Fruit fly (Drosophila melanogaster) whole organism, prepupa: ENCODE measurements around the gene CG32982.

Experiments used
- CG10669 ChIP-seq: fragments of 200-800 bp; sonication (Bioruptor generic); optimal IDR thresholded peaks from 3 replicates; lab custom pipeline; 2018; ENCODE audit warnings: missing biosample characterization, mild to moderate bottlenecking, missing genetic modification characterization, moderate library complexity
- CG11902 ChIP-seq: fragments of 200-800 bp; sonication (Bioruptor generic); optimal IDR thresholded peaks from 3 replicates; lab custom pipeline; 2016; ENCODE audit warnings: missing biosample characterization, missing genetic modification characterization
- CG15336 ChIP-seq: fragments of 200-800 bp; sonication (Bioruptor generic); IDR thresholded peaks from 2 replicates; pipeline ENCODE4 v1.3.6; 2022; ENCODE audit warnings: missing biosample characterization, missing genetic modification characterization
- CG31627 ChIP-seq: fragments of 200-800 bp; sonication (Bioruptor generic); optimal IDR thresholded peaks from 3 replicates; lab custom pipeline; 2016; ENCODE audit warnings: missing biosample characterization, missing genetic modification characterization
- CG32006 ChIP-seq: fragments of 200-800 bp; sonication (Bioruptor generic); optimal IDR thresholded peaks from 3 replicates; lab custom pipeline; 2017; ENCODE audit warnings: missing biosample characterization, mild to moderate bottlenecking, missing genetic modification characterization
- CG34406 ChIP-seq: fragments of 200-800 bp; sonication (Bioruptor generic); optimal IDR thresholded peaks from 3 replicates; lab custom pipeline; 2016; ENCODE audit warnings: missing biosample characterization, missing genetic modification characterization
- CG3919 ChIP-seq: fragments of 200-800 bp; sonication (Bioruptor generic); optimal IDR thresholded peaks from 3 replicates; lab custom pipeline; 2016; ENCODE audit warnings: missing biosample characterization, missing genetic modification characterization
- CG6163 ChIP-seq: fragments of 200-800 bp; sonication (Bioruptor generic); IDR thresholded peaks from 3 replicates; pipeline ENCODE4 v1.3.6; 2022; ENCODE audit warnings: missing biosample characterization, missing genetic modification characterization
- CG6792 ChIP-seq: fragments of 200-800 bp; sonication (Bioruptor generic); optimal IDR thresholded peaks from 3 replicates; lab custom pipeline; 2016; ENCODE audit warnings: missing biosample characterization, missing genetic modification characterization
- CG6854 ChIP-seq: fragments of 200-800 bp; sonication (Bioruptor generic); optimal IDR thresholded peaks from 2 replicates; lab custom pipeline; 2017; ENCODE audit warnings: missing biosample characterization, mild to moderate bottlenecking, missing genetic modification characterization
- CG7368 ChIP-seq: fragments of 200-800 bp; sonication (Bioruptor generic); optimal IDR thresholded peaks from 3 replicates; lab custom pipeline; 2016; ENCODE audit warnings: missing biosample characterization, missing genetic modification characterization
- CG8319 ChIP-seq: fragments of 200-800 bp; sonication (Bioruptor generic); optimal IDR thresholded peaks from 3 replicates; lab custom pipeline; 2016; ENCODE audit warnings: missing biosample characterization, missing genetic modification characterization
- CG8632 ChIP-seq: fragments of 200-800 bp; sonication (Bioruptor generic); optimal IDR thresholded peaks from 3 replicates; lab custom pipeline; 2016; ENCODE audit warnings: missing biosample characterization, missing genetic modification characterization
- CG9139 ChIP-seq: fragments of 200-800 bp; sonication (Bioruptor generic); optimal IDR thresholded peaks from 3 replicates; lab custom pipeline; 2017; ENCODE audit warnings: missing biosample characterization, mild to moderate bottlenecking, missing genetic modification characterization
- Eip75B ChIP-seq: fragments of 200-800 bp; sonication (Bioruptor generic); optimal IDR thresholded peaks from 3 replicates; lab custom pipeline; 2016; ENCODE audit warnings: missing biosample characterization, missing genetic modification characterization
- Ets96B ChIP-seq: fragments of 200-800 bp; optimal IDR thresholded peaks from 2 replicates; lab custom pipeline; 2019; ENCODE audit warnings: missing biosample characterization, mild to moderate bottlenecking, missing genetic modification characterization, moderate library complexity
- Gug ChIP-seq: fragments of 200-800 bp; sonication (Bioruptor generic); IDR thresholded peaks from 2 replicates; pipeline ENCODE4 v1.3.6; 2022; ENCODE audit warnings: missing biosample characterization, missing genetic modification characterization
- Hr38 ChIP-seq: sonication (Bioruptor generic); optimal IDR thresholded peaks from 2 replicates; lab custom pipeline; 2016; ENCODE audit warnings: missing biosample characterization, missing genetic modification characterization
- Hr39 ChIP-seq: fragments of 200-800 bp; sonication (Bioruptor generic); optimal IDR thresholded peaks from 2 replicates; lab custom pipeline; 2016; ENCODE audit warnings: missing biosample characterization, missing genetic modification characterization
- Hr4 ChIP-seq: fragments of 200-800 bp; sonication (Bioruptor generic); optimal IDR thresholded peaks from 3 replicates; lab custom pipeline; 2016; ENCODE audit warnings: missing biosample characterization, missing genetic modification characterization
- Lpt ChIP-seq: fragments of 200-800 bp; sonication (Bioruptor generic); optimal IDR thresholded peaks from 3 replicates; lab custom pipeline; 2016; ENCODE audit warnings: missing biosample characterization, missing genetic modification characterization
- Met ChIP-seq: fragments of 200-800 bp; sonication (Bioruptor generic); optimal IDR thresholded peaks from 3 replicates; lab custom pipeline; 2016; ENCODE audit warnings: missing biosample characterization, missing genetic modification characterization
- OdsH ChIP-seq: fragments of 200-800 bp; sonication (Bioruptor generic); optimal IDR thresholded peaks from 3 replicates; lab custom pipeline; 2016; ENCODE audit warnings: missing biosample characterization, missing genetic modification characterization
- Sox14 ChIP-seq: fragments of 200-800 bp; sonication (Bioruptor generic); optimal IDR thresholded peaks from 3 replicates; lab custom pipeline; 2016; ENCODE audit warnings: missing biosample characterization, missing genetic modification characterization
- achi ChIP-seq: fragments of 200-800 bp; sonication (Bioruptor generic); optimal IDR thresholded peaks from 3 replicates; lab custom pipeline; 2016; ENCODE audit warnings: missing biosample characterization, missing genetic modification characterization
- acj6 ChIP-seq: fragments of 200-800 bp; sonication (Bioruptor generic); optimal IDR thresholded peaks from 3 replicates; lab custom pipeline; 2016; ENCODE audit warnings: missing biosample characterization, missing genetic modification characterization
- dac ChIP-seq: fragments of 200-800 bp; sonication (Bioruptor generic); optimal IDR thresholded peaks from 2 replicates; lab custom pipeline; 2017; ENCODE audit warnings: missing biosample characterization, mild to moderate bottlenecking, missing genetic modification characterization
- dsx ChIP-seq: fragments of 200-800 bp; optimal IDR thresholded peaks from 3 replicates; lab custom pipeline; 2019; ENCODE audit warnings: missing biosample characterization, mild to moderate bottlenecking, missing genetic modification characterization, moderate library complexity; ENCODE audit not compliant: poor library complexity, severe bottlenecking
- eg ChIP-seq: fragments of 200-800 bp; sonication (Bioruptor generic); IDR thresholded peaks from 3 replicates; pipeline ENCODE4 v1.3.6; 2022; ENCODE audit warnings: missing biosample characterization, missing genetic modification characterization
- fd85E ChIP-seq: fragments of 200-800 bp; sonication (Bioruptor generic); optimal IDR thresholded peaks from 3 replicates; lab custom pipeline; 2016; ENCODE audit warnings: missing biosample characterization, missing genetic modification characterization
- lz ChIP-seq: fragments of 200-800 bp; sonication (Bioruptor generic); optimal IDR thresholded peaks from 3 replicates; lab custom pipeline; 2016; ENCODE audit warnings: missing biosample characterization, missing genetic modification characterization
- net ChIP-seq: fragments of 200-800 bp; sonication (Bioruptor generic); optimal IDR thresholded peaks from 3 replicates; lab custom pipeline; 2016; ENCODE audit warnings: missing biosample characterization, missing genetic modification characterization
- salr ChIP-seq, 2 experiments: fragments of 200-800 bp; sonication (Bioruptor generic); optimal IDR thresholded peaks; 3 replicates each; lab custom pipeline; 2016 to 2018; ENCODE audit warnings: missing biosample characterization in 2 of 2, missing genetic modification characterization in 2 of 2, mild to moderate bottlenecking in 1 of 2
- spab ChIP-seq: fragments of 200-800 bp; sonication (Bioruptor generic); optimal IDR thresholded peaks from 2 replicates; lab custom pipeline; 2017; ENCODE audit warnings: missing biosample characterization, mild to moderate bottlenecking, missing genetic modification characterization, missing genetic modification reagents
- svp ChIP-seq: fragments of 200-800 bp; sonication (Bioruptor generic); peaks from one replicate; lab custom pipeline; 2016; ENCODE audit warnings: missing biosample characterization, missing genetic modification characterization
- vri ChIP-seq: fragments of 200-800 bp; sonication (Bioruptor generic); optimal IDR thresholded peaks from 3 replicates; lab custom pipeline; 2016; ENCODE audit warnings: missing biosample characterization, mild to moderate bottlenecking, missing genetic modification characterization

CG32982 gene

DNA sequence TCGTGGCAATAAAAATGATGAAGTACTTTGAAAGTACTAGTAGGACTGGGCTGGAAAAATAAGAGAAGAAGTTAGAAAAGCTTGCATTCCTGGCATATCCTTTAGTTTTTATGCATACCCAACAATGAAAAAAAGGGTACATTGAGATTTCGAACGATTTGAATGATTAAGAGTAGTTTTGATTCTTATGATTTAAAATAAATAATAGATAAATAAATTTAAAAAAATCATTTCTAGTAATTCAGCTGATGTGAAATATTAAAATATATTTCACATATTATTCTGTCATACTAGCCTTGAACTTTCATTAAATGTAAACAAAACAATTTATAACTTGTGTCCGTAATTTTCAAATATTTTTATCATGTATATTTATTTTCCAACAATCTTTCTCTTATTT lies 28.3 kb upstream of the CG32982 start, which contains the start of gene CG31609:
Gene CG31609, plus strand, starts transcription at position 301 of the 400 bp plus-strand sequence.
- TF ChIP-seq CG6854 (GFP tag; lab: Kevin White, UChicago) = no peak
- TF ChIP-seq net (GFP tag; lab: Kevin White, UChicago) = no peak
- TF ChIP-seq CG8319 (GFP tag; lab: Kevin White, UChicago) = no peak
- TF ChIP-seq Hr4 (GFP tag; lab: Kevin White, UChicago) = no peak
- TF ChIP-seq Eip75B (GFP tag; lab: Kevin White, UChicago) = no peak
- no peak for TF ChIP-seq svp (GFP tag; lab: Kevin White, UChicago)
- no peak for TF ChIP-seq fd85E (GFP tag; lab: Kevin White, UChicago)
- TF ChIP-seq Hr39 (GFP tag; lab: Kevin White, UChicago) = no peak
- TF ChIP-seq OdsH = no peak
- TF ChIP-seq CG11902 (GFP tag; lab: Kevin White, UChicago) = no peak
- no peak for TF ChIP-seq CG31627 (GFP tag; lab: Kevin White, UChicago)
- no peak for TF ChIP-seq CG3919 (GFP tag; lab: Kevin White, UChicago)
- no peak for TF ChIP-seq dsx
- TF ChIP-seq CG34406 (GFP tag; lab: Kevin White, UChicago) = no peak
- no peak for TF ChIP-seq CG9139 (GFP tag; lab: Kevin White, UChicago)
- TF ChIP-seq salr (GFP tag; optimal IDR thresholded peaks at IDR 0.05; lab: Kevin White, UChicago) = no peak
- no peak for TF ChIP-seq CG8632 (GFP tag; lab: Kevin White, UChicago)
- no peak for TF ChIP-seq CG6792
- TF ChIP-seq CG15336 (GFP tag; lab: Robert Waterston, UW) = no peak
- no peak for TF ChIP-seq achi (GFP tag; lab: Kevin White, UChicago)

DNA sequence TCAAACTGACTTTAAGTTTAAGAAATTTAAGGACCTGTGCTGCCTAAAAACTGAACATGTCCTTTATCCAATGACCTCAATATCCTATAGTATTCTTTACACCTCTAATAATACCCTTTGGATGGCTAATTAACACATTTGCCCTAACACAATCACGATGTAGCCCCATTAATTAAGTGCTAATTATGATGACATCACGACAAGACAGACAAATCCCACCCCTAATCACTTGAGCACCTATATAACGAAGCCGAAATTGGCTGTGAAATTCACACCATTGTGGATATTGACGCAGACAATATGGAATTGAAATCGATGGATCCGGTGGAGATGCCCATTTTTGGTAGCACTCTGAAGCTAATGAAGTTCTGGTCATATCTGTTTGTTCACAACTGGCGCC lies 14.0 kb upstream of the CG32982 start, which contains the start of gene Or30a:
Gene Or30a, plus strand, starts transcription at position 301 of the 400 bp plus-strand sequence.
- TF ChIP-seq Hr4 (GFP tag; lab: Kevin White, UChicago) (no peak), CG6163 (GFP tag; lab: Robert Waterston, UW) (no peak), Gug (GFP tag; lab: Robert Waterston, UW) (no peak), dac (no peak), vri (GFP tag; lab: Kevin White, UChicago) (no peak), achi (GFP tag; lab: Kevin White, UChicago) (no peak), Lpt (no peak), spab (GFP tag; lab: Kevin White, UChicago) (no peak), Sox14 (GFP tag; lab: Kevin White, UChicago) (no peak), CG6792 (no peak), CG32006 (GFP tag; lab: Kevin White, UChicago) (no peak), eg (GFP tag; lab: Robert Waterston, UW) (no peak), CG15336 (GFP tag; lab: Robert Waterston, UW) (no peak), Ets96B (no peak), Met (GFP tag; lab: Kevin White, UChicago) (no peak), Hr38 (GFP tag; lab: Kevin White, UChicago) (no peak), acj6 (no peak), CG11902 (GFP tag; lab: Kevin White, UChicago) (no peak), CG10669 (GFP tag; lab: Kevin White, UChicago) (no peak)
- TF ChIP-seq, all 60 proteins: peak for 0

DNA sequence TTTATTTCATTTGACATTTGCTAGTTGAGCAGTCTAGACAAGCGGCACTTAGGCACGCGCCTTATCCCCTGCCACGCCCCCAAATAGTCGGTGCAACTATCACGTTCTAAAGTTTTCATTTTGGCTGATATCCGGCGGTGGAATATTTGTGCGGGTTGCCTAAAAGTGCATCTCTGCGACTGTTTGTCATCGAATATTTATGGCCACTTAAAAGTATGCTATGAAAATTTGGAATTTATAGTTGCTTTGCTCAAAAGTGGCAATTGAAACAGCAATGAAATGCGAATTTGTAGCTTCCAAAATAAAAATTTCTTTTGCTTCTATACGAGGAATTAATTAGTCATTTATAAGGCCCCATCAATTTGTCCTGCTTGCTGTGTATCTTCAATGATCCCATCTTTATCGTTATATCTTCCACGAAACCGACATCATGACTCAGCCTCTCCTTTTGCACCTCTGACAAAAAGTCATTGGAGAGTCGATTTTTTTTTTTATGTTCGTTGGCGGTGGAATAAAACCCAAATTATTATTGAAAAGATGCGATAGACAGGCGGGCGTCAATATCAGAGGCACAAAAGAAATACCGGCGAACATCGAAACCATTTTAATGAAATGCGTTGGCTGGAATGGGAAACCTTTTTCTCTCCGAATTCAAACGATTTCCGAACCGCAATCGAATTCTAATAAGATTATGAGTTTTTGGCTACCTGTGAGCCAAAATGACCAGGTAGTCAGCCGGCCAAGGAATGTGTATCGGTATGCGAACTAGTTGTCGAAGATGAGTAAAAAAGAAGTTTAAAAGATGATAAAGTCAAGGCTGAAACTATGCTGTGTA lies 4.8 kb upstream of the CG32982 start:
- TF ChIP-seq CG34406 (GFP tag; lab: Kevin White, UChicago) (no peak), CG6163 (GFP tag; lab: Robert Waterston, UW) (no peak), svp (GFP tag; lab: Kevin White, UChicago) (no peak), CG7368 (no peak), lz (GFP tag; lab: Kevin White, UChicago) (no peak)
